Worm (Caenorhabditis elegans) whole organism, L4 larva: ENCODE data around the gene cand-1.
A peak's percentile ranks its signal among the peaks of the same experiment; 100 is the strongest.

Experiments used
- F49E8.2 ChIP-seq: sonication (generic microtip); optimal IDR thresholded peaks from 2 replicates; lab custom pipeline; 2016; ENCODE audit warnings: missing compliant biosample characterization, mild to moderate bottlenecking, missing genetic modification characterization, borderline replicate concordance
- arid-1 ChIP-seq: fragments of 200-800 bp; sonication (Bioruptor generic); conservative IDR thresholded peaks from 2 replicates; pipeline ENCODE4 v1.3.6; 2022; ENCODE audit warnings: missing genetic modification reagents, missing genetic modification characterization, missing compliant biosample characterization
- fkh-10 ChIP-seq: fragments of 150-350 bp; optimal IDR thresholded peaks from 2 replicates; lab custom pipeline; 2014; ENCODE audit warnings: missing biosample characterization, missing genetic modification reagents, missing genetic modification characterization
- lin-15B ChIP-seq: fragments of 150-350 bp; sonication (generic microtip); optimal IDR thresholded peaks from 3 replicates; lab custom pipeline; 2014; ENCODE audit warnings: missing biosample characterization, missing genetic modification characterization
- lin-39 ChIP-seq: fragments of 150-350 bp; optimal IDR thresholded peaks from 2 replicates; lab custom pipeline; 2014; ENCODE audit warnings: missing biosample characterization, missing genetic modification reagents, missing genetic modification characterization
- nhr-11 ChIP-seq: fragments of 150-350 bp; optimal IDR thresholded peaks from 2 replicates; lab custom pipeline; 2014; ENCODE audit warnings: missing biosample characterization, missing genetic modification characterization
- nhr-237 ChIP-seq: sonication (generic microtip); optimal IDR thresholded peaks from 2 replicates; lab custom pipeline; 2017; ENCODE audit warnings: missing biosample characterization, missing genetic modification characterization
- nhr-28 ChIP-seq: fragments of 150-350 bp; optimal IDR thresholded peaks from 2 replicates; lab custom pipeline; 2014; ENCODE audit warnings: missing biosample characterization, missing genetic modification characterization
- nhr-42 ChIP-seq: fragments of 200-800 bp; sonication (Bioruptor generic); IDR thresholded peaks from 2 replicates; pipeline ENCODE4 v1.3.6; 2022; ENCODE audit warnings: missing genetic modification characterization, missing compliant biosample characterization
- pqm-1 ChIP-seq: sonication (generic microtip); optimal IDR thresholded peaks from 2 replicates; lab custom pipeline; 2017; ENCODE audit warnings: missing biosample characterization, missing genetic modification characterization
- snpc-4 ChIP-seq: fragments of 150-350 bp; optimal IDR thresholded peaks from 2 replicates; lab custom pipeline; 2014; ENCODE audit warnings: missing biosample characterization, missing genetic modification characterization
- tra-1 ChIP-seq: fragments of 200-800 bp; sonication (Bioruptor generic); IDR thresholded peaks from 2 replicates; pipeline ENCODE4 v1.3.6; 2022; ENCODE audit warnings: missing genetic modification reagents, missing genetic modification characterization, missing compliant biosample characterization
- unc-62 ChIP-seq, 3 experiments: fragments of 150-350 bp in 1 of 3; sonication (generic microtip); optimal IDR thresholded peaks in 2 of 3; peaks in 1 of 3; 1 replicate in 1 of 3; 2 replicates in 2 of 3; lab custom pipeline; 2014 to 2017; ENCODE audit warnings: missing biosample characterization in 3 of 3, missing genetic modification characterization in 3 of 3, missing genetic modification reagents in 3 of 3, missing genotype in 1 of 3

ce11 chrV:16794079-16794478 is 8.6 kb upstream of the cand-1 start:
- TF ChIP-seq nhr-237 = no peak
- TF ChIP-seq fkh-10 (GFP tag; lab: Kevin White, UChicago) = no peak
- no peak for TF ChIP-seq snpc-4 (tag; lab: Kevin White, UChicago)
- no peak for TF ChIP-seq F49E8.2 (tag; lab: Kevin White, UChicago)
- no peak for TF ChIP-seq nhr-11
- no peak for TF ChIP-seq arid-1
- TF ChIP-seq lin-15B (tag; lab: Kevin White, UChicago) = no peak
- TF ChIP-seq unc-62 (GFP tag; optimal IDR thresholded peaks at IDR 0.05 in 1 of 2; lab: Kevin White, UChicago) = peak in 1 of 2 experiments; percentile 93
- no peak for TF ChIP-seq unc-62 (tag; optimal IDR thresholded peaks at IDR 0.05; lab: Kevin White, UChicago)
- no peak for TF ChIP-seq nhr-42 (GFP tag; lab: Robert Waterston, UW)
- no peak for TF ChIP-seq nhr-28
- no peak for TF ChIP-seq tra-1 (GFP tag; lab: Robert Waterston, UW)
- no peak for TF ChIP-seq pqm-1
- no peak for TF ChIP-seq lin-39 (tag; lab: Kevin White, UChicago)
